Fruit fly (Drosophila melanogaster) whole organism, embryonic: ENCODE data around the gene CG1309.

ENCODE experiments used
- Adf1 ChIP-seq: fragments of 200-800 bp; sonication (Bioruptor generic); IDR thresholded peaks from 2 replicates; pipeline ENCODE4 v1.3.6; 2022; ENCODE audit warnings: missing biosample characterization, missing genetic modification characterization
- B-H2 ChIP-seq: fragments of 200-800 bp; sonication (Bioruptor generic); optimal IDR thresholded peaks from 2 replicates; lab custom pipeline; 2018; ENCODE audit warnings: missing biosample characterization, mild to moderate bottlenecking, missing genetic modification characterization
- BtbVII ChIP-seq: fragments of 200-800 bp; sonication (Bioruptor generic); optimal IDR thresholded peaks from 3 replicates; lab custom pipeline; 2017; ENCODE audit warnings: missing biosample characterization, mild to moderate bottlenecking, missing genetic modification characterization
- CG10274 ChIP-seq: fragments of 200-800 bp; sonication (Bioruptor generic); optimal IDR thresholded peaks from 3 replicates; lab custom pipeline; 2017; ENCODE audit warnings: missing biosample characterization, mild to moderate bottlenecking, missing genetic modification characterization
- CG12769 ChIP-seq: fragments of 200-800 bp; sonication (Bioruptor generic); optimal IDR thresholded peaks from 2 replicates; lab custom pipeline; 2019; ENCODE audit warnings: missing biosample characterization, mild to moderate bottlenecking, missing genetic modification characterization, moderate library complexity
- CG13894 ChIP-seq: fragments of 200-800 bp; sonication (Bioruptor generic); optimal IDR thresholded peaks from 3 replicates; lab custom pipeline; 2018; ENCODE audit warnings: missing biosample characterization, mild to moderate bottlenecking, missing genetic modification characterization, moderate library complexity
- CG15073 ChIP-seq: fragments of 200-800 bp; sonication (Bioruptor generic); optimal IDR thresholded peaks from 2 replicates; lab custom pipeline; 2016; ENCODE audit warnings: missing biosample characterization, missing genetic modification characterization
- CG15269 ChIP-seq: fragments of 200-800 bp; sonication (Bioruptor generic); optimal IDR thresholded peaks from 2 replicates; lab custom pipeline; 2018; ENCODE audit warnings: missing biosample characterization, mild to moderate bottlenecking, missing genetic modification characterization, moderate library complexity
- CG17328 ChIP-seq: fragments of 200-800 bp; sonication (Bioruptor generic); IDR thresholded peaks from 2 replicates; pipeline ENCODE4 v1.3.6; 2022; ENCODE audit warnings: missing biosample characterization, missing genetic modification characterization
- CG17385 ChIP-seq: fragments of 200-800 bp; sonication (Bioruptor generic); optimal IDR thresholded peaks from 3 replicates; lab custom pipeline; 2018; ENCODE audit warnings: missing biosample characterization, mild to moderate bottlenecking, missing genetic modification characterization
- CG18599 ChIP-seq: fragments of 200-800 bp; sonication (Bioruptor generic); optimal IDR thresholded peaks from 3 replicates; lab custom pipeline; 2017; ENCODE audit warnings: missing biosample characterization, missing genetic modification characterization, mild to moderate bottlenecking, moderate library complexity, missing genetic modification reagents
- CG2129 ChIP-seq: fragments of 200-800 bp; sonication (Bioruptor generic); IDR thresholded peaks from 2 replicates; pipeline ENCODE4 v1.3.6; 2022; ENCODE audit warnings: missing biosample characterization, missing genetic modification characterization; ENCODE audit not compliant: partially characterized antibody
- CG2875 ChIP-seq: fragments of 200-800 bp; sonication (Bioruptor generic); optimal IDR thresholded peaks from 2 replicates; lab custom pipeline; 2017; ENCODE audit warnings: missing biosample characterization, mild to moderate bottlenecking, missing genetic modification characterization, missing genetic modification reagents
- CG2889 ChIP-seq: fragments of 200-800 bp; sonication (Bioruptor generic); IDR thresholded peaks from 3 replicates; pipeline ENCODE4 v1.3.6; 2022; ENCODE audit warnings: missing biosample characterization, missing genetic modification characterization
- CG34376 ChIP-seq: fragments of 200-800 bp; sonication (Bioruptor generic); optimal IDR thresholded peaks from 2 replicates; lab custom pipeline; 2018; ENCODE audit warnings: missing biosample characterization, mild to moderate bottlenecking, missing genetic modification characterization
- CG4328 ChIP-seq: fragments of 200-800 bp; sonication (Bioruptor generic); optimal IDR thresholded peaks from 3 replicates; lab custom pipeline; 2017; ENCODE audit warnings: missing biosample characterization, missing genetic modification reagents, missing genetic modification characterization
- CG6175 ChIP-seq: fragments of 200-800 bp; sonication (Bioruptor generic); IDR thresholded peaks from 3 replicates; pipeline ENCODE4 v1.3.6; 2022; ENCODE audit warnings: missing biosample characterization, missing genetic modification characterization
- CG7786 ChIP-seq: fragments of 200-800 bp; sonication (Bioruptor generic); optimal IDR thresholded peaks from 2 replicates; lab custom pipeline; 2016; ENCODE audit warnings: missing biosample characterization, missing genetic modification characterization
- CG8290 ChIP-seq, 3 experiments: fragments of 200-800 bp; sonication (Bioruptor generic); optimal IDR thresholded peaks; 2 replicates each; lab custom pipeline; 2016 to 2019; ENCODE audit warnings: missing biosample characterization in 3 of 3, missing genetic modification characterization in 3 of 3, mild to moderate bottlenecking in 2 of 3, moderate library complexity in 1 of 3
- CG8944 ChIP-seq: fragments of 200-800 bp; sonication (Bioruptor generic); optimal IDR thresholded peaks from 3 replicates; lab custom pipeline; 2016; ENCODE audit warnings: missing biosample characterization, missing genetic modification characterization
- CG9932 ChIP-seq: fragments of 200-800 bp; sonication (Bioruptor generic); IDR thresholded peaks from 2 replicates; pipeline ENCODE4 v1.3.6; 2022; ENCODE audit warnings: missing biosample characterization, missing genetic modification characterization
- CrebB ChIP-seq: fragments of 200-800 bp; sonication (Bioruptor generic); optimal IDR thresholded peaks from 3 replicates; lab custom pipeline; 2018; ENCODE audit warnings: missing biosample characterization, mild to moderate bottlenecking, missing genetic modification characterization
- Drgx ChIP-seq: fragments of 200-800 bp; sonication (Bioruptor generic); IDR thresholded peaks from 2 replicates; pipeline ENCODE4 v1.3.6; 2022; ENCODE audit warnings: missing biosample characterization, missing genetic modification characterization
- HHEX ChIP-seq: fragments of 200-800 bp; sonication (Bioruptor generic); optimal IDR thresholded peaks from 3 replicates; lab custom pipeline; 2017; ENCODE audit warnings: missing biosample characterization, mild to moderate bottlenecking, missing genetic modification characterization, missing genetic modification reagents
- Med ChIP-seq: fragments of 200-800 bp; sonication (Bioruptor generic); peaks from one replicate; lab custom pipeline; 2016; ENCODE audit warnings: missing biosample characterization, missing genetic modification characterization, mild to moderate bottlenecking, inconsistent platforms, moderate library complexity
- NFAT ChIP-seq: fragments of 200-800 bp; sonication (Bioruptor generic); IDR thresholded peaks from 2 replicates; pipeline ENCODE4 v1.3.6; 2022; ENCODE audit warnings: missing biosample characterization, missing genetic modification characterization
- NfI ChIP-seq: fragments of 200-800 bp; sonication (Bioruptor generic); optimal IDR thresholded peaks from 3 replicates; lab custom pipeline; 2018; ENCODE audit warnings: missing biosample characterization, mild to moderate bottlenecking, missing genetic modification characterization, moderate library complexity
- Pdp1 ChIP-seq, 2 experiments: fragments of 200-800 bp; sonication (Bioruptor generic); optimal IDR thresholded peaks; 3 replicates each; lab custom pipeline; 2016; ENCODE audit warnings: missing biosample characterization in 2 of 2, missing genetic modification characterization in 2 of 2, mild to moderate bottlenecking in 1 of 2, moderate library complexity in 1 of 2
- amos ChIP-seq: fragments of 200-800 bp; sonication (Bioruptor generic); IDR thresholded peaks from 2 replicates; pipeline ENCODE4 v1.3.6; 2022; ENCODE audit warnings: missing biosample characterization, missing genetic modification characterization; ENCODE audit not compliant: partially characterized antibody
- bowl ChIP-seq: fragments of 200-800 bp; sonication (Bioruptor generic); IDR thresholded peaks from 2 replicates; pipeline ENCODE4 v1.3.6; 2022; ENCODE audit warnings: missing biosample characterization, missing genetic modification characterization
- ci ChIP-seq: fragments of 200-800 bp; sonication (Bioruptor generic); IDR thresholded peaks from 3 replicates; pipeline ENCODE4 v1.3.6; 2022; ENCODE audit warnings: missing biosample characterization, missing genetic modification characterization
- dati ChIP-seq: fragments of 200-800 bp; sonication (Bioruptor generic); IDR thresholded peaks from 2 replicates; pipeline ENCODE4 v1.3.6; 2022; ENCODE audit warnings: missing biosample characterization, missing genetic modification characterization
- exex ChIP-seq: fragments of 200-800 bp; sonication (Bioruptor generic); optimal IDR thresholded peaks from 4 replicates; lab custom pipeline; 2018; ENCODE audit warnings: missing biosample characterization, mild to moderate bottlenecking, missing genetic modification characterization, moderate library complexity
- gsb-n ChIP-seq: fragments of 200-800 bp; sonication (Bioruptor generic); optimal IDR thresholded peaks from 3 replicates; lab custom pipeline; 2018; ENCODE audit warnings: missing biosample characterization, mild to moderate bottlenecking, missing genetic modification characterization
- lbe ChIP-seq: fragments of 200-800 bp; sonication (Bioruptor generic); optimal IDR thresholded peaks from 2 replicates; lab custom pipeline; 2016; ENCODE audit warnings: missing biosample characterization, mild to moderate bottlenecking, missing genetic modification characterization
- mirr ChIP-seq: fragments of 200-800 bp; sonication (Bioruptor generic); optimal IDR thresholded peaks from 3 replicates; lab custom pipeline; 2018; ENCODE audit warnings: missing biosample characterization, mild to moderate bottlenecking, missing genetic modification characterization
- nmo ChIP-seq: fragments of 200-800 bp; sonication (Bioruptor generic); optimal IDR thresholded peaks from 2 replicates; lab custom pipeline; 2018; ENCODE audit warnings: missing biosample characterization, mild to moderate bottlenecking, missing genetic modification characterization, moderate library complexity
- otp ChIP-seq: fragments of 200-800 bp; sonication (Bioruptor generic); IDR thresholded peaks from 3 replicates; pipeline ENCODE4, ENCODE4 v1.3.6; 2022; ENCODE audit warnings: missing biosample characterization, missing genetic modification characterization
- pros ChIP-seq: fragments of 200-800 bp; sonication (Bioruptor generic); optimal IDR thresholded peaks from 3 replicates; lab custom pipeline; 2019; ENCODE audit warnings: missing biosample characterization, mild to moderate bottlenecking, missing genetic modification characterization, moderate library complexity
- rib ChIP-seq: fragments of 200-800 bp; sonication (Bioruptor generic); IDR thresholded peaks from 2 replicates; pipeline ENCODE4 v1.3.6; 2022; ENCODE audit warnings: missing biosample characterization, missing genetic modification characterization
- sd ChIP-seq: fragments of 200-800 bp; sonication (Bioruptor generic); optimal IDR thresholded peaks from 3 replicates; lab custom pipeline; 2018; ENCODE audit warnings: missing biosample characterization, mild to moderate bottlenecking, missing genetic modification characterization, moderate library complexity
- stc ChIP-seq: fragments of 200-800 bp; sonication (Bioruptor generic); IDR thresholded peaks from 2 replicates; pipeline ENCODE4 v1.3.6; 2022; ENCODE audit warnings: missing biosample characterization, missing genetic modification characterization
- tna ChIP-seq: fragments of 200-800 bp; sonication (Bioruptor generic); IDR thresholded peaks from 2 replicates; pipeline ENCODE4 v1.3.6; 2022; ENCODE audit warnings: missing biosample characterization, missing genetic modification characterization; ENCODE audit not compliant: partially characterized antibody
- ttk ChIP-seq: fragments of 200-800 bp; sonication (Bioruptor generic); IDR thresholded peaks from 2 replicates; pipeline ENCODE4 v2.1.2; 2022; ENCODE audit warnings: missing biosample characterization, missing genetic modification characterization
- wek ChIP-seq: fragments of 200-800 bp; sonication (Bioruptor generic); optimal IDR thresholded peaks from 3 replicates; lab custom pipeline; 2018; ENCODE audit warnings: missing biosample characterization, mild to moderate bottlenecking, missing genetic modification characterization, moderate library complexity
- yki ChIP-seq: fragments of >200 bp; optimal IDR thresholded peaks from 3 replicates; lab custom pipeline; 2018

The CG1309 gene

DNA sequence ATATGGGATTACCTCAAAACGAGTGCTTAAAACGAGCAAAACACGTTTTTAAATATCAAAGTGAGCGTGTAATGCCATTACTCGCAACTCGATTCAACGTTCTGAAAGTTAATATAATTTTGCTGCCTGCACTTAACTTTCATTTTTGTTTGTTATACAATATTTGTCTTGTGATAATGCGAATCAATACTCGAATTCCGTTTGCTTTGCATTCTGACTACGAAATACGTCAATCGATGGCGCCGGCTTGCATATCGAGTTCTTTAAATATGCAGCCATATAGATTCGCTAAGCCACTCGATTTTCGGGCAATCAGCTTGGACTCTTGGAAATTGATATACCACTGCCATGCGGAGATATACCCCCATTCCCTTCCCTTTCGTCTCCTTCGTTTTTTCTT is 38.6 kb upstream of the CG1309 start (continued):
- TF ChIP-seq stc (GFP tag; lab: Robert Waterston, UW) (0 out of 2 replicates have a peak, but pooled peaks have one; percentile 16), CG13894 (tag; lab: Kevin White, UChicago) (no peak), CG2875 (GFP tag; lab: Kevin White, UChicago) (peak; percentile 16), Med (GFP tag; lab: Kevin White, UChicago) (peak; percentile 37), CG17328 (GFP tag; lab: Robert Waterston, UW) (no peak), lbe (GFP tag; lab: Kevin White, UChicago) (peak; percentile 31), wek (peak; percentile 28)

DNA sequence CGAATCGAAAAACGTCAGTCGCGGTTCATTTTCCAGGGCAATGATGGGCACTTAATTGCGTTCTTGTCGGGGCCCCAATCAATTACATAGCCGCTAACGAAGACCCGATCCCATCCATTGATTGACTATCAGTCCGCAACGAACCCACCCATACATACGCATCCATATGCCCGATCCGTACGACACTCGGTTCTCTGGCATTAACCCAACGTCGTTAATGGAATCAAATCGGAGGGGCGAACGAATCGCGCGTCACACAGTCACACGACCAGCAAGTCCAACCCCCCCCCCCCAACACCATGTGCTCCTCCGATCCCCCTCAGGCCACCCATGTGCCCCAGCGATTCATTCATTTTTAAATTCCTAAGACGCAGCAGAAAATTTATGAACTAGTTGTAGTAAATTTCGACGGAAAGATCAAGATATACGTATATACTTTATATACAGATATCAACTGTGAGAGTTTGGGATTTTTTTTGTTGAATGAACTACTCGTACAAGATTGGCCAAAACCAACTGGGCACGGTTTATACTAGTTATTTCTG is 37.9 kb upstream of the CG1309 start:
- TF ChIP-seq nmo (GFP tag; lab: Kevin White, UChicago) (peak; percentile 10), CG2129 (no peak), CG18599 (GFP tag; lab: Kevin White, UChicago) (peak; percentile 26), mirr (GFP tag; lab: Kevin White, UChicago) (peak; percentile 89), B-H2 (peak; percentile 40), CG7786 (GFP tag; lab: Kevin White, UChicago) (no peak), CG15269 (peak; percentile 21), NFAT (GFP tag; lab: Robert Waterston, UW) (peak; percentile 68; the same call in 1 of the 2 replicates), gsb-n (tag; lab: Kevin White, UChicago) (peak; percentile 52), CrebB (tag; lab: Kevin White, UChicago) (peak; percentile 37), bowl (no peak), ci (GFP tag; lab: Robert Waterston, UW) (0 out of 3 replicates have a peak, but pooled peaks have one; percentile 43), otp (GFP tag; lab: Robert Waterston, UW) (0 out of 3 replicates have a peak, but pooled peaks have one; percentile 50), CG34376 (GFP tag; lab: Kevin White, UChicago) (peak; percentile 78), pros (GFP tag; lab: Kevin White, UChicago) (peak; percentile 79), CG8944 (no peak), CG12769 (peak; percentile 95), sd (peak; percentile 99), CG13894 (tag; lab: Kevin White, UChicago) (peak; percentile 95), ttk (GFP tag; lab: Robert Waterston, UW) (0 out of 2 replicates have a peak, but pooled peaks have one; percentile 26), yki (lab: Kevin White, UChicago) (no peak), HHEX (peak; percentile 4), Pdp1 (GFP tag; optimal IDR thresholded peaks at IDR 0.05; lab: Kevin White, UChicago) (peak in 1 of 2 experiments; percentile 44), exex (peak; percentile 79), tna (GFP tag; lab: Robert Waterston, UW) (0 out of 2 replicates have a peak, but pooled peaks have one; percentile 7), CG17385 (GFP tag; lab: Kevin White, UChicago) (no peak), Adf1 (GFP tag; lab: Robert Waterston, UW) (peak; percentile 54), CG8290 (GFP tag; optimal IDR thresholded peaks at IDR 0.05; lab: Kevin White, UChicago) (no peak), CG8290 (tag; optimal IDR thresholded peaks at IDR 0.05; lab: Kevin White, UChicago) (peak in 1 of 2 experiments; percentile 86), Drgx (GFP tag; lab: Robert Waterston, UW) (peak; percentile 38; the same call in 1 of the 2 replicates), CG9932 (peak; percentile 49; the same call in 1 of the 2 replicates), rib (peak; percentile 49; the same call in 1 of the 2 replicates), NfI (GFP tag; lab: Kevin White, UChicago) (peak; percentile 34), CG4328 (GFP tag; lab: Kevin White, UChicago) (peak; percentile 45), amos (GFP tag; lab: Robert Waterston, UW) (peak; percentile 34; the same call in 1 of the 2 replicates), BtbVII (peak; percentile 35), CG15073 (GFP tag; lab: Kevin White, UChicago) (no peak), CG10274 (GFP tag; lab: Kevin White, UChicago) (no peak), CG6175 (GFP tag; lab: Robert Waterston, UW) (peak; percentile 63; the same call in 2 of the 3 replicates), dati (GFP tag; lab: Robert Waterston, UW) (no peak), CG2889 (GFP tag; lab: Robert Waterston, UW) (no peak)
